Fruit fly (Drosophila melanogaster) whole organism, embryonic: ENCODE results near the gene CG14882.

Experiments
- Adf1 ChIP-seq: fragments of 200-800 bp; sonication (Bioruptor generic); IDR thresholded peaks from 2 replicates; pipeline ENCODE4 v1.3.6; 2022; ENCODE audit warnings: missing biosample characterization, missing genetic modification characterization
- CG10267 ChIP-seq: fragments of 200-800 bp; sonication (Bioruptor generic); optimal IDR thresholded peaks from 2 replicates; lab custom pipeline; 2018; ENCODE audit warnings: missing biosample characterization, mild to moderate bottlenecking, missing genetic modification characterization, moderate library complexity
- CG10274 ChIP-seq: fragments of 200-800 bp; sonication (Bioruptor generic); optimal IDR thresholded peaks from 3 replicates; lab custom pipeline; 2017; ENCODE audit warnings: missing biosample characterization, mild to moderate bottlenecking, missing genetic modification characterization
- CG13296 ChIP-seq: fragments of 200-800 bp; sonication (Bioruptor generic); optimal IDR thresholded peaks from 3 replicates; lab custom pipeline; 2018; ENCODE audit warnings: missing biosample characterization, mild to moderate bottlenecking, missing genetic modification characterization
- CG13894 ChIP-seq: fragments of 200-800 bp; sonication (Bioruptor generic); optimal IDR thresholded peaks from 3 replicates; lab custom pipeline; 2018; ENCODE audit warnings: missing biosample characterization, mild to moderate bottlenecking, missing genetic modification characterization, moderate library complexity
- CG16779 ChIP-seq: fragments of 200-800 bp; sonication (Bioruptor generic); IDR thresholded peaks from 2 replicates; pipeline ENCODE4 v1.3.6; 2022; ENCODE audit warnings: missing biosample characterization, missing genetic modification characterization
- CG16863 ChIP-seq: fragments of 200-800 bp; sonication (Bioruptor generic); optimal IDR thresholded peaks from 3 replicates; lab custom pipeline; 2016; ENCODE audit warnings: missing biosample characterization, missing genetic modification characterization
- CG1832 ChIP-seq: fragments of 200-800 bp; sonication (Bioruptor generic); optimal IDR thresholded peaks from 2 replicates; lab custom pipeline; 2017; ENCODE audit warnings: missing biosample characterization, mild to moderate bottlenecking, missing genetic modification characterization, inconsistent platforms
- CG18599 ChIP-seq: fragments of 200-800 bp; sonication (Bioruptor generic); optimal IDR thresholded peaks from 3 replicates; lab custom pipeline; 2017; ENCODE audit warnings: missing biosample characterization, missing genetic modification characterization, mild to moderate bottlenecking, moderate library complexity, missing genetic modification reagents
- CG2202 ChIP-seq: fragments of 200-800 bp; sonication (Bioruptor generic); optimal IDR thresholded peaks from 2 replicates; lab custom pipeline; 2018; ENCODE audit warnings: missing biosample characterization, mild to moderate bottlenecking, missing genetic modification characterization
- CG30403 ChIP-seq: fragments of 200-800 bp; sonication (Bioruptor generic); optimal IDR thresholded peaks from 3 replicates; lab custom pipeline; 2016; ENCODE audit warnings: missing biosample characterization, missing genetic modification characterization
- CG33213 ChIP-seq: fragments of 200-800 bp; sonication (Bioruptor generic); optimal IDR thresholded peaks from 3 replicates; lab custom pipeline; 2016; ENCODE audit warnings: missing biosample characterization, missing genetic modification characterization
- CG34376 ChIP-seq: fragments of 200-800 bp; sonication (Bioruptor generic); optimal IDR thresholded peaks from 2 replicates; lab custom pipeline; 2018; ENCODE audit warnings: missing biosample characterization, mild to moderate bottlenecking, missing genetic modification characterization
- CG4424 ChIP-seq: fragments of 200-800 bp; sonication (Bioruptor generic); optimal IDR thresholded peaks from 3 replicates; lab custom pipeline; 2016; ENCODE audit warnings: missing biosample characterization, missing genetic modification characterization
- CG7745 ChIP-seq: fragments of 200-800 bp; sonication (Bioruptor generic); optimal IDR thresholded peaks from 2 replicates; lab custom pipeline; 2018; ENCODE audit warnings: missing biosample characterization, mild to moderate bottlenecking, missing genetic modification characterization, moderate library complexity
- CG7786 ChIP-seq: fragments of 200-800 bp; sonication (Bioruptor generic); optimal IDR thresholded peaks from 2 replicates; lab custom pipeline; 2016; ENCODE audit warnings: missing biosample characterization, missing genetic modification characterization
- CG7839 ChIP-seq: fragments of 200-800 bp; sonication (Bioruptor generic); optimal IDR thresholded peaks from 3 replicates; lab custom pipeline; 2018; ENCODE audit warnings: missing biosample characterization, mild to moderate bottlenecking, missing genetic modification characterization, moderate library complexity
- Dip2 ChIP-seq: fragments of 200-800 bp; sonication (Bioruptor generic); IDR thresholded peaks from 2 replicates; pipeline ENCODE4 v1.3.6; 2022; ENCODE audit warnings: missing biosample characterization, missing genetic modification characterization
- Dip3 ChIP-seq: fragments of 200-800 bp; sonication (Bioruptor generic); optimal IDR thresholded peaks from 3 replicates; lab custom pipeline; 2016; ENCODE audit warnings: missing biosample characterization, missing genetic modification characterization
- Dll ChIP-seq: fragments of 200-800 bp; sonication (Bioruptor generic); IDR thresholded peaks from 4 replicates; pipeline ENCODE4 v1.3.6; 2022; ENCODE audit warnings: missing biosample characterization, missing genetic modification characterization; ENCODE audit not compliant: partially characterized antibody
- E2f2 ChIP-seq: fragments of 200-800 bp; sonication (Bioruptor generic); IDR thresholded peaks from 2 replicates; pipeline ENCODE4 v1.3.6; 2022; ENCODE audit warnings: missing biosample characterization, missing genetic modification characterization
- HHEX ChIP-seq: fragments of 200-800 bp; sonication (Bioruptor generic); optimal IDR thresholded peaks from 3 replicates; lab custom pipeline; 2017; ENCODE audit warnings: missing biosample characterization, mild to moderate bottlenecking, missing genetic modification characterization, missing genetic modification reagents
- Hmx ChIP-seq: fragments of 200-800 bp; sonication (Bioruptor generic); optimal IDR thresholded peaks from 2 replicates; lab custom pipeline; 2016; ENCODE audit warnings: missing biosample characterization, missing genetic modification characterization
- Hr78 ChIP-seq, 2 experiments: fragments of 200-800 bp in 1 of 2; fragments of >200 bp in 1 of 2; sonication (Bioruptor generic) in 1 of 2; optimal IDR thresholded peaks; 2 replicates each; lab custom pipeline; 2017 to 2019; ENCODE audit warnings: missing biosample characterization in 2 of 2, missing genetic modification characterization in 2 of 2, mild to moderate bottlenecking in 1 of 2, moderate library complexity in 1 of 2
- Kr ChIP-seq: fragments of 200-800 bp; sonication (Bioruptor generic); optimal IDR thresholded peaks from 2 replicates; lab custom pipeline; 2017; ENCODE audit warnings: missing biosample characterization, mild to moderate bottlenecking, missing genetic modification characterization
- MTF-1 ChIP-seq: fragments of 200-800 bp; sonication (Bioruptor generic); optimal IDR thresholded peaks from 2 replicates; lab custom pipeline; 2018; ENCODE audit warnings: missing biosample characterization, mild to moderate bottlenecking, missing genetic modification characterization, borderline replicate concordance
- Mrtf ChIP-seq: fragments of 200-800 bp; sonication (Bioruptor generic); IDR thresholded peaks from 3 replicates; pipeline ENCODE4 v1.3.6; 2022; ENCODE audit warnings: missing biosample characterization, missing genetic modification characterization
- Oaz ChIP-seq: fragments of 200-800 bp; sonication (Bioruptor generic); IDR thresholded peaks from 2 replicates; pipeline ENCODE4 v1.3.6; 2022; ENCODE audit warnings: missing biosample characterization, missing genetic modification characterization
- Six4 ChIP-seq: fragments of 200-800 bp; sonication (Bioruptor generic); optimal IDR thresholded peaks from 2 replicates; lab custom pipeline; 2016; ENCODE audit warnings: missing biosample characterization, missing genetic modification characterization
- Sry-β ChIP-seq: fragments of 200-800 bp; sonication (Bioruptor generic); optimal IDR thresholded peaks from 2 replicates; lab custom pipeline; 2018; ENCODE audit warnings: missing biosample characterization, mild to moderate bottlenecking, missing genetic modification characterization, moderate library complexity
- al ChIP-seq: fragments of 200-800 bp; sonication (Bioruptor generic); IDR thresholded peaks from 2 replicates; pipeline ENCODE4 v1.3.6; 2022; ENCODE audit warnings: missing biosample characterization, missing genetic modification characterization
- az2 ChIP-seq: fragments of 200-800 bp; sonication (Bioruptor generic); optimal IDR thresholded peaks from 3 replicates; lab custom pipeline; 2016; ENCODE audit warnings: missing biosample characterization, missing genetic modification characterization
- btn ChIP-seq: fragments of 200-800 bp; sonication (Bioruptor generic); optimal IDR thresholded peaks from 2 replicates; lab custom pipeline; 2016; ENCODE audit warnings: missing biosample characterization, missing genetic modification characterization
- chinmo ChIP-seq: fragments of 200-800 bp; sonication (Bioruptor generic); IDR thresholded peaks from 4 replicates; pipeline ENCODE4 v1.3.6; 2022; ENCODE audit warnings: missing biosample characterization, missing genetic modification characterization; ENCODE audit not compliant: partially characterized antibody
- crol ChIP-seq: fragments of 200-800 bp; sonication (Bioruptor generic); IDR thresholded peaks from 2 replicates; pipeline ENCODE4 v1.3.6; 2022; ENCODE audit warnings: missing biosample characterization, missing genetic modification characterization
- fd64A ChIP-seq: fragments of 200-800 bp; sonication (Bioruptor generic); optimal IDR thresholded peaks from 3 replicates; lab custom pipeline; 2018; ENCODE audit warnings: missing biosample characterization, mild to moderate bottlenecking, missing genetic modification characterization
- grn ChIP-seq: fragments of 200-800 bp; sonication (Bioruptor generic); optimal IDR thresholded peaks from 3 replicates; lab custom pipeline; 2017; ENCODE audit warnings: missing biosample characterization, missing genetic modification characterization
- insv ChIP-seq, 2 experiments: fragments of 200-800 bp; sonication (Bioruptor generic); optimal IDR thresholded peaks; 3 replicates each; lab custom pipeline; 2016 to 2018; ENCODE audit warnings: missing biosample characterization in 2 of 2, missing genetic modification characterization in 2 of 2
- jumu ChIP-seq: fragments of 200-800 bp; sonication (Bioruptor generic); optimal IDR thresholded peaks from 3 replicates; lab custom pipeline; 2016; ENCODE audit warnings: missing biosample characterization, missing genetic modification characterization
- ken ChIP-seq: fragments of 200-800 bp; sonication (Bioruptor generic); IDR thresholded peaks from 3 replicates; pipeline ENCODE4 v1.3.6; 2022; ENCODE audit warnings: missing biosample characterization, missing genetic modification characterization
- nom ChIP-seq: fragments of 200-800 bp; sonication (Bioruptor generic); optimal IDR thresholded peaks from 2 replicates; lab custom pipeline; 2017; ENCODE audit warnings: missing biosample characterization, missing genetic modification characterization, mild to moderate bottlenecking, moderate library complexity, missing genetic modification reagents
- psq ChIP-seq: fragments of 200-800 bp; sonication (Bioruptor generic); optimal IDR thresholded peaks from 2 replicates; lab custom pipeline; 2017; ENCODE audit warnings: missing biosample characterization, missing genetic modification characterization
- pum ChIP-seq: fragments of 200-800 bp; sonication (Bioruptor generic); optimal IDR thresholded peaks from 2 replicates; lab custom pipeline; 2016; ENCODE audit warnings: missing biosample characterization, missing genetic modification characterization
- rib ChIP-seq: fragments of 200-800 bp; sonication (Bioruptor generic); IDR thresholded peaks from 2 replicates; pipeline ENCODE4 v1.3.6; 2022; ENCODE audit warnings: missing biosample characterization, missing genetic modification characterization
- sens-2 ChIP-seq: fragments of 200-800 bp; sonication (Bioruptor generic); IDR thresholded peaks from 2 replicates; pipeline ENCODE4 v1.3.6; 2022; ENCODE audit warnings: missing biosample characterization, missing genetic modification characterization
- slp2 ChIP-seq: fragments of 200-800 bp; sonication (Bioruptor generic); optimal IDR thresholded peaks from 2 replicates; lab custom pipeline; 2016; ENCODE audit warnings: missing biosample characterization, missing genetic modification characterization
- tin ChIP-seq: fragments of 200-800 bp; sonication (Bioruptor generic); optimal IDR thresholded peaks from 3 replicates; lab custom pipeline; 2016; ENCODE audit warnings: missing biosample characterization, missing genetic modification characterization

Gene CG14882

DNA sequence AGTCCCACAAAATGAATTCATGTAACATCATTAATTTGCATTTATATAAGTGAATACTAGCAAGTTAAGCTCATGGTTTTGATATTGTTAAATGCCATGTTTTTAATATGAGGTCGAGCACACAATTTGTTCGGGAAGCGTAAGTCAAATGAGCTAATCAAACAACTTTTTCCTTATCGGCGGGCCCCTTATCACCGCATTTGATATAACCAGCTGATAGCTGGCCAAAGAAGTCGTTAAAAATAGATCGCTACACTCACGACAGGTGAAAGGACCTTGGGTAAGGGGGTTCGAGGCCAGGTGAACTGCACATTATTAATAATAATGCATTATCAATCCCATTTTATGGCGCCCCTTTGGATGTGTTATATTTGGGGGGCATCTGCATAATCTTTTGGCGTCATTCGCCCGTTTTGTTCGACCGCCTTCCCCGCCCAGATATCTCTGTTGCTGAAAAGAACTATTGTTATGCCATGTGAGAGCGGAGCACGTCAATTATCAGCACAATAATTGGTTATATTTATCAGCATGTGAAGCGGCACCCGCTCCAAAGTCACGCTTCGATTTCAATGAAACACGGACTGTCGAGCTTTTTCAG is 4.5 kb downstream of the CG14882 start (continued):
- no peak for TF ChIP-seq Dll (GFP tag; lab: Robert Waterston, UW)
- TF ChIP-seq insv (GFP tag; optimal IDR thresholded peaks at IDR 0.05; lab: Kevin White, UChicago) = no peak
- no peak for TF ChIP-seq CG30403 (GFP tag; lab: Kevin White, UChicago)
- 0 out of 4 replicates have a peak, but pooled peaks have one; percentile 69 for TF ChIP-seq chinmo
- no peak for TF ChIP-seq Dip2
- TF ChIP-seq E2f2 (GFP tag; lab: Robert Waterston, UW) = no peak
- TF ChIP-seq CG13296 (GFP tag; lab: Kevin White, UChicago) = no peak
- TF ChIP-seq CG13894 = no peak
- TF ChIP-seq CG16863 = no peak

DNA sequence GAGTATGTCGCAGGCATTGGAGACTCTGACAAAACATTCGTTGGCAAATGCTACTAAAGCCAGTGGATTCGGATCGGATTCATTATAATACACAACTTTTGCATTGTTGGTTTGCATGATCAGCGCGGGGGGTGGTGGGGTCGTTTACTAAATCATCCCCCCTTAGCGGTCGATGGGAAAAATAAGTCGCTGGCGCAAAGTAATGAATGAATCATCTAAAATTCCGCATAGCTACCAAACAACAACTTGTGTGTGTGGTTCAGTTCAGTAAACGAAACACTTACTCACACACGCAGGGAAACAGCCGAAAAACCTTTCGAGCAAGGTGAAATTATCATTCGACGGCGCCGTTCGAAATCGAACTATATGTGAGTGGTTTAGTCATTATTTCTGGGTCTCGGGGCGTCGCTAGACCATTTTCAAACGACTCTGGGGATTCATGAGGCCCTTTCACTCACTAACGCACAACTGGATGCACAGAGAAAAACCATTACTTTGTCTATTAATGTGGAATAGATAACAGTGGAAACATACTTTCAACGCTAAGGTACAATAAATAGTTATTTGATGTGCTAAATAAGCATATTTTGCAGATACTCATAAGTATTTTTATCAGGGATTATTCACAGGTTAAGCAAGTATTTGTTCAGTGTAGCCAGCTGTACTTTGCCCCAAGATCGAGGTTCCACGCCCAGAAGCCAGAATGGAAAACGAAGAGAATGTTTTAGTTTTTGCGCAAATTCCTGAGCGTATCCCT is 5.5 kb downstream of the CG14882 start:
- TF ChIP-seq tin (GFP tag; lab: Kevin White, UChicago) (peak; percentile 4), fd64A (GFP tag; lab: Kevin White, UChicago) (peak; percentile 47), CG10267 (tag; lab: Kevin White, UChicago) (peak; percentile 49), rib (GFP tag; lab: Robert Waterston, UW) (peak; percentile 27; the same call in 1 of the 2 replicates), CG13296 (GFP tag; lab: Kevin White, UChicago) (no peak), psq (GFP tag; lab: Kevin White, UChicago) (no peak), CG18599 (GFP tag; lab: Kevin White, UChicago) (peak; percentile 48), CG4424 (GFP tag; lab: Kevin White, UChicago) (no peak), Dip3 (GFP tag; lab: Kevin White, UChicago) (peak; percentile 70), jumu (peak; percentile 36), CG34376 (GFP tag; lab: Kevin White, UChicago) (no peak), CG7745 (tag; lab: Kevin White, UChicago) (no peak), slp2 (GFP tag; lab: Kevin White, UChicago) (peak; percentile 37), nom (peak; percentile 90), crol (GFP tag; lab: Robert Waterston, UW) (peak; percentile 68), CG2202 (peak; percentile 68), pum (peak; percentile 25), Six4 (GFP tag; lab: Kevin White, UChicago) (peak; percentile 28), CG1832 (GFP tag; lab: Kevin White, UChicago) (no peak), CG10274 (GFP tag; lab: Kevin White, UChicago) (no peak), MTF-1 (GFP tag; lab: Kevin White, UChicago) (peak; percentile 76), Hr78 (GFP tag; optimal IDR thresholded peaks at IDR 0.05; lab: Kevin White, UChicago) (peak in 1 of 2 experiments; percentile 60), grn (GFP tag; lab: Kevin White, UChicago) (no peak), az2 (GFP tag; lab: Kevin White, UChicago) (peak; percentile 67), Sry-β (GFP tag; lab: Kevin White, UChicago) (peak; percentile 41), Mrtf (peak; percentile 68; the same call in 2 of the 3 replicates), al (GFP tag; lab: Robert Waterston, UW) (peak; percentile 54; the same call in 1 of the 2 replicates), Hmx (no peak), CG7839 (tag; lab: Kevin White, UChicago) (peak; percentile 52), btn (GFP tag; lab: Kevin White, UChicago) (no peak), sens-2 (GFP tag; lab: Robert Waterston, UW) (peak; percentile 87), Oaz (GFP tag; lab: Robert Waterston, UW) (peak; percentile 63), HHEX (peak; percentile 10), CG16779 (GFP tag; lab: Robert Waterston, UW) (0 out of 2 replicates have a peak, but pooled peaks have one; percentile 20), Adf1 (GFP tag; lab: Robert Waterston, UW) (no peak), CG7786 (GFP tag; lab: Kevin White, UChicago) (peak; percentile 77), Kr (GFP tag; lab: Kevin White, UChicago) (no peak), ken (GFP tag; lab: Robert Waterston, UW) (peak; percentile 90), CG33213 (GFP tag; lab: Kevin White, UChicago) (peak; percentile 38)
